Worm (Caenorhabditis elegans) whole organism, L1 larva: ENCODE data around the gene Y119D3B.12.

Experiments
- C04F5.9 ChIP-seq: sonication (generic microtip); optimal IDR thresholded peaks from 2 replicates; lab custom pipeline; 2016; ENCODE audit warnings: missing genetic modification characterization, missing compliant biosample characterization
- C16A3.4 ChIP-seq: fragments of 150-350 bp; optimal IDR thresholded peaks from 2 replicates; lab custom pipeline; 2014; ENCODE audit warnings: missing biosample characterization, missing genetic modification characterization
- F16B12.6 ChIP-seq: fragments of 150-350 bp; optimal IDR thresholded peaks from 2 replicates; lab custom pipeline; 2014; ENCODE audit warnings: missing biosample characterization, missing genetic modification characterization
- aha-1 ChIP-seq: fragments of 150-350 bp; optimal IDR thresholded peaks from 2 replicates; lab custom pipeline; 2014; ENCODE audit warnings: missing biosample characterization, missing genetic modification characterization
- alr-1 ChIP-seq: fragments of 200-800 bp; sonication (Bioruptor generic); optimal IDR thresholded peaks from 2 replicates; lab custom pipeline; 2018; ENCODE audit warnings: borderline replicate concordance, mild to moderate bottlenecking, missing genetic modification characterization, missing compliant biosample characterization
- aly-2 ChIP-seq: fragments of 150-350 bp; optimal IDR thresholded peaks from 2 replicates; lab custom pipeline; 2014; ENCODE audit warnings: missing biosample characterization, missing genetic modification characterization
- ceh-63 ChIP-seq: fragments of 200-800 bp; sonication (Bioruptor generic); optimal IDR thresholded peaks from 2 replicates; lab custom pipeline; 2018; ENCODE audit warnings: mild to moderate bottlenecking, missing genetic modification characterization, missing compliant biosample characterization
- ceh-8 ChIP-seq: fragments of 200-800 bp; sonication (Bioruptor generic); optimal IDR thresholded peaks from 2 replicates; lab custom pipeline; 2018; ENCODE audit warnings: mild to moderate bottlenecking, missing genetic modification characterization, moderate library complexity, missing compliant biosample characterization
- ces-1 ChIP-seq: fragments of 150-350 bp; optimal IDR thresholded peaks from 2 replicates; lab custom pipeline; 2014; ENCODE audit warnings: missing biosample characterization, missing genetic modification reagents, missing genetic modification characterization
- efl-1 ChIP-seq, 4 experiments: fragments of 150-350 bp; optimal IDR thresholded peaks in 3 of 4; peaks in 1 of 4; 1 replicate in 1 of 4; 2 replicates in 3 of 4; lab custom pipeline; 2014; ENCODE audit warnings: missing biosample characterization in 2 of 4, missing genetic modification characterization in 2 of 4, missing genetic modification reagents in 2 of 4
- egl-13 ChIP-seq: sonication (generic microtip); optimal IDR thresholded peaks from 2 replicates; lab custom pipeline; 2016; ENCODE audit warnings: missing genotype, missing genetic modification reagents, missing genetic modification characterization, missing compliant biosample characterization
- elt-2 ChIP-seq: sonication (generic microtip); optimal IDR thresholded peaks from 2 replicates; lab custom pipeline; 2016; ENCODE audit warnings: missing genetic modification characterization, mild to moderate bottlenecking, inconsistent platforms, missing compliant biosample characterization, missing genetic modification reagents
- elt-3 ChIP-seq, 6 experiments: fragments of 150-350 bp in 1 of 6; sonication (generic microtip); optimal IDR thresholded peaks; 2 replicates each; lab custom pipeline; 2017 to 2018; ENCODE audit warnings: missing biosample characterization in 6 of 6, missing genetic modification characterization in 6 of 6, inconsistent platforms in 1 of 6
- fkh-10 ChIP-seq: sonication (generic microtip); optimal IDR thresholded peaks from 2 replicates; lab custom pipeline; 2017; ENCODE audit warnings: missing biosample characterization, missing genetic modification reagents, missing genetic modification characterization
- fkh-4 ChIP-seq: sonication (generic microtip); optimal IDR thresholded peaks from 2 replicates; lab custom pipeline; 2016; ENCODE audit warnings: missing compliant biosample characterization, missing genetic modification characterization, borderline replicate concordance
- fkh-8 ChIP-seq: sonication (generic microtip); optimal IDR thresholded peaks from 2 replicates; lab custom pipeline; 2016; ENCODE audit warnings: mild to moderate bottlenecking, missing genetic modification characterization, missing compliant biosample characterization
- fos-1 ChIP-seq: fragments of 150-350 bp; optimal IDR thresholded peaks from 2 replicates; lab custom pipeline; 2014; ENCODE audit warnings: missing biosample characterization, missing genetic modification characterization
- grh-1 ChIP-seq: fragments of 200-800 bp; sonication (Bioruptor generic); IDR thresholded peaks from 2 replicates; pipeline ENCODE4 v1.3.6; 2022; ENCODE audit warnings: missing genetic modification reagents, missing genetic modification characterization, missing compliant biosample characterization
- hlh-4 ChIP-seq: sonication (generic microtip); optimal IDR thresholded peaks from 2 replicates; lab custom pipeline; 2016; ENCODE audit warnings: mild to moderate bottlenecking, missing genetic modification characterization, missing compliant biosample characterization
- lin-13 ChIP-seq: fragments of 150-350 bp; optimal IDR thresholded peaks from 2 replicates; lab custom pipeline; 2014; ENCODE audit warnings: missing biosample characterization, missing genetic modification reagents, missing genetic modification characterization
- lin-14 ChIP-seq: fragments of 200-800 bp; sonication (Bioruptor generic); optimal IDR thresholded peaks from 2 replicates; lab custom pipeline; 2018; ENCODE audit warnings: mild to moderate bottlenecking, missing genetic modification characterization, moderate library complexity, missing compliant biosample characterization
- lir-3 ChIP-seq: sonication (generic microtip); optimal IDR thresholded peaks from 2 replicates; lab custom pipeline; 2016; ENCODE audit warnings: mild to moderate bottlenecking, missing genetic modification characterization, moderate library complexity, missing compliant biosample characterization; ENCODE audit not compliant: poor library complexity
- mab-9 ChIP-seq: fragments of 200-800 bp; sonication (Bioruptor generic); IDR thresholded peaks from 2 replicates; pipeline ENCODE4 v1.3.6; 2022; ENCODE audit warnings: missing genetic modification reagents, missing genetic modification characterization, missing compliant biosample characterization
- mdl-1 ChIP-seq, 2 experiments: fragments of 150-350 bp; optimal IDR thresholded peaks; 2 replicates each; lab custom pipeline; 2014 to 2017; ENCODE audit warnings: missing biosample characterization in 2 of 2, missing genetic modification characterization in 2 of 2, inconsistent platforms in 1 of 2
- mep-1 ChIP-seq: fragments of 150-350 bp; optimal IDR thresholded peaks from 2 replicates; lab custom pipeline; 2014; ENCODE audit warnings: missing biosample characterization, missing genetic modification characterization
- nhr-11 ChIP-seq: fragments of 150-350 bp; optimal IDR thresholded peaks from 2 replicates; lab custom pipeline; 2014; ENCODE audit warnings: missing biosample characterization, missing genetic modification characterization
- nhr-12 ChIP-seq: sonication (generic microtip); optimal IDR thresholded peaks from 2 replicates; lab custom pipeline; 2017; ENCODE audit warnings: missing biosample characterization, missing genetic modification characterization
- nhr-237 ChIP-seq: fragments of 150-350 bp; optimal IDR thresholded peaks from 2 replicates; lab custom pipeline; 2014; ENCODE audit warnings: missing biosample characterization, missing genetic modification characterization
- nhr-28 ChIP-seq: fragments of 150-350 bp; optimal IDR thresholded peaks from 2 replicates; lab custom pipeline; 2014; ENCODE audit warnings: missing biosample characterization, missing genetic modification characterization
- nhr-47 ChIP-seq: sonication (generic microtip); optimal IDR thresholded peaks from 2 replicates; lab custom pipeline; 2016; ENCODE audit warnings: mild to moderate bottlenecking, missing genetic modification characterization, moderate library complexity, missing compliant biosample characterization
- nhr-71 ChIP-seq: sonication (generic microtip); optimal IDR thresholded peaks from 2 replicates; lab custom pipeline; 2016; ENCODE audit warnings: mild to moderate bottlenecking, missing genetic modification characterization, moderate library complexity, missing compliant biosample characterization
- nhr-76 ChIP-seq: sonication (generic microtip); optimal IDR thresholded peaks from 2 replicates; lab custom pipeline; 2017; ENCODE audit warnings: missing biosample characterization, missing genetic modification characterization
- nhr-84 ChIP-seq: sonication (generic microtip); optimal IDR thresholded peaks from 2 replicates; lab custom pipeline; 2017; ENCODE audit warnings: missing biosample characterization, missing genetic modification characterization
- nhr-85 ChIP-seq: sonication (generic microtip); peaks from one replicate; lab custom pipeline; 2016; ENCODE audit warnings: missing genetic modification characterization, inconsistent platforms, missing compliant biosample characterization
- nhr-90 ChIP-seq: sonication (generic microtip); optimal IDR thresholded peaks from 2 replicates; lab custom pipeline; 2016; ENCODE audit warnings: mild to moderate bottlenecking, missing genetic modification characterization, missing compliant biosample characterization; ENCODE audit not compliant: poor library complexity
- pax-3 ChIP-seq: fragments of 200-800 bp; sonication (Bioruptor generic); optimal IDR thresholded peaks from 2 replicates; lab custom pipeline; 2018; ENCODE audit warnings: mild to moderate bottlenecking, missing genetic modification characterization, moderate library complexity, missing compliant biosample characterization
- pqm-1 ChIP-seq: sonication (generic microtip); optimal IDR thresholded peaks from 3 replicates; lab custom pipeline; 2017; ENCODE audit warnings: missing biosample characterization, missing genetic modification characterization
- skn-1 ChIP-seq: fragments of 150-350 bp; optimal IDR thresholded peaks from 2 replicates; lab custom pipeline; 2014; ENCODE audit warnings: missing biosample characterization, missing genetic modification characterization
- snpc-4 ChIP-seq: fragments of 150-350 bp; optimal IDR thresholded peaks from 2 replicates; lab custom pipeline; 2014; ENCODE audit warnings: missing biosample characterization, missing genetic modification characterization
- snu-23 ChIP-seq: sonication (generic microtip); optimal IDR thresholded peaks from 2 replicates; lab custom pipeline; 2016; ENCODE audit warnings: missing genetic modification characterization, missing compliant biosample characterization
- sptf-1 ChIP-seq: fragments of 150-350 bp; optimal IDR thresholded peaks from 2 replicates; lab custom pipeline; 2014; ENCODE audit warnings: missing biosample characterization, missing genetic modification characterization
- sup-37 ChIP-seq: fragments of 200-800 bp; sonication (Bioruptor generic); optimal IDR thresholded peaks from 2 replicates; lab custom pipeline; 2018; ENCODE audit warnings: mild to moderate bottlenecking, missing genetic modification characterization, missing compliant biosample characterization
- swsn-7 ChIP-seq: sonication (generic microtip); optimal IDR thresholded peaks from 2 replicates; lab custom pipeline; 2016; ENCODE audit warnings: missing genetic modification characterization, missing compliant biosample characterization
- tbx-2 ChIP-seq: sonication (generic microtip); optimal IDR thresholded peaks from 2 replicates; lab custom pipeline; 2016; ENCODE audit warnings: missing genetic modification characterization, missing compliant biosample characterization
- unc-130 ChIP-seq: fragments of 150-350 bp; optimal IDR thresholded peaks from 2 replicates; lab custom pipeline; 2017; ENCODE audit warnings: missing biosample characterization, missing genetic modification characterization, inconsistent platforms
- unc-30 ChIP-seq: sonication (generic microtip); optimal IDR thresholded peaks from 2 replicates; lab custom pipeline; 2017; ENCODE audit warnings: missing biosample characterization, missing genetic modification characterization
- unc-98 ChIP-seq: fragments of 200-800 bp; sonication (Bioruptor generic); IDR thresholded peaks from 2 replicates; pipeline ENCODE4 v1.3.6; 2022; ENCODE audit warnings: missing genetic modification characterization, missing compliant biosample characterization
- vab-15 ChIP-seq: sonication (generic microtip); optimal IDR thresholded peaks from 2 replicates; lab custom pipeline; 2017; ENCODE audit warnings: missing genotype, mild to moderate bottlenecking, missing genetic modification characterization, missing compliant biosample characterization
- xbp-1 ChIP-seq: sonication (generic microtip); optimal IDR thresholded peaks from 2 replicates; lab custom pipeline; 2016; ENCODE audit warnings: missing genetic modification characterization, missing compliant biosample characterization
- zag-1 ChIP-seq: fragments of 150-350 bp; optimal IDR thresholded peaks from 2 replicates; lab custom pipeline; 2014; ENCODE audit warnings: missing biosample characterization, missing genetic modification characterization
- ztf-11 ChIP-seq, 2 experiments: sonication (generic microtip); optimal IDR thresholded peaks; 2 replicates each; lab custom pipeline; 2016 to 2017; ENCODE audit warnings: missing genetic modification characterization in 2 of 2, missing biosample characterization in 1 of 2, missing compliant biosample characterization in 1 of 2

Gene Y119D3B.12

ce11 chrIII:1207027-1207426, 4.7 kb downstream of the Y119D3B.12 start:
- TF ChIP-seq grh-1 (GFP tag; lab: Robert Waterston, UW) (no peak), nhr-84 (no peak), unc-98 (GFP tag; lab: Robert Waterston, UW) (no peak), ces-1 (GFP tag; lab: Kevin White, UChicago) (no peak), sup-37 (no peak), lir-3 (no peak), pax-3 (no peak), swsn-7 (tag; lab: Kevin White, UChicago) (no peak), snu-23 (no peak), fos-1 (tag; lab: Kevin White, UChicago) (no peak), fkh-8 (no peak), nhr-90 (tag; lab: Kevin White, UChicago) (no peak), mep-1 (no peak), nhr-237 (tag; lab: Kevin White, UChicago) (no peak), nhr-85 (no peak), efl-1 (optimal IDR thresholded peaks at IDR 0.05; lab: Kevin White, UChicago) (no peak), efl-1 (GFP tag; optimal IDR thresholded peaks at IDR 0.05 in 1 of 2; lab: Kevin White, UChicago) (no peak)

- TF ChIP-seq nhr-47 (tag; lab: Kevin White, UChicago) (no peak), nhr-76 (tag; lab: Kevin White, UChicago) (no peak), ceh-63 (GFP tag; lab: Kevin White, UChicago) (no peak), nhr-12 (tag; lab: Kevin White, UChicago) (no peak), egl-13 (tag; lab: Kevin White, UChicago) (no peak), ceh-8 (GFP tag; lab: Kevin White, UChicago) (no peak), C04F5.9 (tag; lab: Kevin White, UChicago) (no peak), xbp-1 (tag; lab: Kevin White, UChicago) (peak; percentile 9), lin-14 (no peak), skn-1 (tag; lab: Kevin White, UChicago) (peak; percentile 64), snu-23 (peak; percentile 38), ztf-11 (tag; optimal IDR thresholded peaks at IDR 0.05; lab: Kevin White, UChicago) (no peak), F16B12.6 (tag; lab: Kevin White, UChicago) (peak; percentile 62), fkh-10 (GFP tag; lab: Kevin White, UChicago) (no peak), elt-3 (tag; optimal IDR thresholded peaks at IDR 0.05; lab: Kevin White, UChicago) (no peak), vab-15 (tag; lab: Kevin White, UChicago) (no peak), swsn-7 (tag; lab: Kevin White, UChicago) (no peak), aly-2 (tag; lab: Kevin White, UChicago) (no peak), C16A3.4 (tag; lab: Kevin White, UChicago) (peak; percentile 47), tbx-2 (no peak), hlh-4 (no peak), elt-2 (tag; lab: Kevin White, UChicago) (no peak), nhr-28 (tag; lab: Kevin White, UChicago) (no peak), snpc-4 (no peak), unc-98 (GFP tag; lab: Robert Waterston, UW) (no peak), ces-1 (GFP tag; lab: Kevin White, UChicago) (no peak), fkh-4 (tag; lab: Kevin White, UChicago) (no peak), nhr-84 (no peak), efl-1 (optimal IDR thresholded peaks at IDR 0.05; lab: Kevin White, UChicago) (peak; percentile 69 to 92), efl-1 (GFP tag; optimal IDR thresholded peaks at IDR 0.05 in 1 of 2; lab: Kevin White, UChicago) (peak; percentile 93 to 99), nhr-71 (tag; lab: Kevin White, UChicago) (no peak), sup-37 (no peak), fos-1 (tag; lab: Kevin White, UChicago) (no peak), alr-1 (tag; lab: Kevin White, UChicago) (no peak), lin-13 (GFP tag; lab: Kevin White, UChicago) (peak; percentile 8), nhr-237 (tag; lab: Kevin White, UChicago) (no peak), mdl-1 (tag; optimal IDR thresholded peaks at IDR 0.05; lab: Kevin White, UChicago) (no peak), mab-9 (GFP tag; lab: Robert Waterston, UW) (no peak), aha-1 (tag; lab: Kevin White, UChicago) (no peak), pqm-1 (tag; lab: Kevin White, UChicago) (no peak), sptf-1 (tag; lab: Kevin White, UChicago) (no peak), unc-30 (tag; lab: Kevin White, UChicago) (no peak), nhr-11 (tag; lab: Kevin White, UChicago) (no peak), zag-1 (tag; lab: Kevin White, UChicago) (no peak), unc-130 (tag; lab: Kevin White, UChicago) (peak; percentile 1)
These were observed 5.5 kb downstream of the Y119D3B.12 start, which contains the start of gene orc-3 for ce11 chrIII:1207852-1208251. TSS of gene orc-3 (plus strand) at chrIII:1208133.
